Worm (Caenorhabditis elegans) whole organism, young adult: ENCODE measurements around the gene F14H8.2.

ENCODE experiments used
- B0019.2 ChIP-seq: fragments of 200-800 bp; sonication (Bioruptor generic); conservative IDR thresholded peaks from 2 replicates; pipeline ENCODE4 v1.3.6; 2022; ENCODE audit warnings: missing genetic modification reagents, missing genetic modification characterization, missing compliant biosample characterization
- B0261.1 ChIP-seq: sonication (generic microtip); optimal IDR thresholded peaks from 2 replicates; lab custom pipeline; 2016; ENCODE audit warnings: mild to moderate bottlenecking, missing genetic modification characterization, moderate library complexity, missing compliant biosample characterization
- B0336.3 ChIP-seq: fragments of 200-800 bp; sonication (Bioruptor generic); IDR thresholded peaks from 2 replicates; pipeline ENCODE4 v1.3.6; 2022; ENCODE audit warnings: missing genetic modification characterization, missing compliant biosample characterization
- D2030.7 ChIP-seq: fragments of 200-800 bp; sonication (Bioruptor generic); IDR thresholded peaks from 2 replicates; pipeline ENCODE4 v1.3.6; 2022; ENCODE audit warnings: missing genetic modification reagents, missing genetic modification characterization, missing compliant biosample characterization
- F33H1.4 ChIP-seq: fragments of 200-800 bp; sonication (Bioruptor generic); IDR thresholded peaks from 2 replicates; pipeline ENCODE4 v1.3.6; 2022; ENCODE audit warnings: missing genetic modification reagents, missing genetic modification characterization, missing compliant biosample characterization
- F57A8.1 ChIP-seq: fragments of 200-800 bp; sonication (Bioruptor generic); optimal IDR thresholded peaks from 2 replicates; lab custom pipeline; 2018; ENCODE audit warnings: mild to moderate bottlenecking, missing genetic modification characterization, moderate library complexity, missing compliant biosample characterization
- Y53G8AR.9 ChIP-seq: fragments of 200-800 bp; sonication (Bioruptor generic); conservative IDR thresholded peaks from 2 replicates; pipeline ENCODE4 v1.3.6; 2022; ENCODE audit warnings: missing genetic modification reagents, missing genetic modification characterization, missing compliant biosample characterization
- Y56A3A.18 ChIP-seq: fragments of 200-800 bp; sonication (Bioruptor generic); IDR thresholded peaks from 2 replicates; pipeline ENCODE4 v1.3.6; 2022; ENCODE audit warnings: missing genetic modification reagents, missing genetic modification characterization, missing compliant biosample characterization
- Y95B8A.8 ChIP-seq: fragments of 200-800 bp; sonication (Bioruptor generic); IDR thresholded peaks from 2 replicates; pipeline ENCODE4 v1.3.6; 2022; ENCODE audit warnings: missing genetic modification reagents, missing genetic modification characterization, missing compliant biosample characterization
- ama-1 ChIP-seq, 3 experiments: fragments of 150-350 bp in 1 of 3; sonication (generic microtip) in 2 of 3; optimal IDR thresholded peaks; 2 replicates each; lab custom pipeline; 2014 to 2018; ENCODE audit warnings: missing biosample characterization in 2 of 3, missing genetic modification characterization in 2 of 3, missing genetic modification reagents in 2 of 3
- attf-3 ChIP-seq: fragments of 200-800 bp; sonication (Bioruptor generic); conservative IDR thresholded peaks from 2 replicates; pipeline ENCODE4 v1.3.6; 2022; ENCODE audit warnings: missing genetic modification reagents, missing genetic modification characterization, missing compliant biosample characterization
- cebp-2 ChIP-seq: fragments of 200-800 bp; sonication (Bioruptor generic); IDR thresholded peaks from 2 replicates; pipeline ENCODE4 v1.3.6; 2022; ENCODE audit warnings: missing genetic modification characterization, missing compliant biosample characterization
- ceh-100 ChIP-seq: fragments of 200-800 bp; sonication (Bioruptor generic); IDR thresholded peaks from 2 replicates; pipeline ENCODE4 v1.3.6; 2022; ENCODE audit warnings: missing genetic modification reagents, missing genetic modification characterization, missing compliant biosample characterization
- ceh-27 ChIP-seq: fragments of 200-800 bp; sonication (Bioruptor generic); optimal IDR thresholded peaks from 2 replicates; lab custom pipeline; 2018; ENCODE audit warnings: mild to moderate bottlenecking, missing genetic modification characterization, moderate library complexity, missing compliant biosample characterization
- ceh-91 ChIP-seq: fragments of 200-800 bp; sonication (Bioruptor generic); IDR thresholded peaks from 2 replicates; pipeline ENCODE4 v1.3.6; 2022; ENCODE audit warnings: missing genetic modification reagents, missing genetic modification characterization, missing compliant biosample characterization
- die-1 ChIP-seq: sonication (generic microtip); optimal IDR thresholded peaks from 2 replicates; lab custom pipeline; 2016; ENCODE audit warnings: missing genotype, mild to moderate bottlenecking, missing genetic modification characterization, missing compliant biosample characterization
- dox-1 ChIP-seq: fragments of 200-800 bp; sonication (Bioruptor generic); IDR thresholded peaks from 2 replicates; pipeline ENCODE4 v1.3.6; 2022; ENCODE audit warnings: missing genetic modification reagents, missing genetic modification characterization, missing compliant biosample characterization
- efl-1 ChIP-seq: fragments of 150-350 bp; optimal IDR thresholded peaks from 2 replicates; lab custom pipeline; 2014; ENCODE audit warnings: missing biosample characterization, missing genetic modification reagents, missing genetic modification characterization
- egl-44 ChIP-seq: fragments of 200-800 bp; sonication (Bioruptor generic); IDR thresholded peaks from 2 replicates; pipeline ENCODE4 v1.3.6; 2022; ENCODE audit warnings: missing genetic modification reagents, missing genetic modification characterization, missing compliant biosample characterization
- ets-4 ChIP-seq: fragments of 200-800 bp; sonication (Bioruptor generic); optimal IDR thresholded peaks from 2 replicates; lab custom pipeline; 2018; ENCODE audit warnings: mild to moderate bottlenecking, missing genetic modification characterization, missing compliant biosample characterization
- him-1 ChIP-seq: sonication (generic microtip); optimal IDR thresholded peaks from 2 replicates; lab custom pipeline; 2016; ENCODE audit warnings: missing genotype, missing genetic modification reagents, missing genetic modification characterization, missing compliant biosample characterization
- hmg-1.2 ChIP-seq: fragments of 200-800 bp; sonication (Bioruptor generic); IDR thresholded peaks from 2 replicates; pipeline ENCODE4 v1.3.6; 2022; ENCODE audit warnings: missing genetic modification reagents, missing genetic modification characterization, missing compliant biosample characterization
- let-526 ChIP-seq: fragments of 200-800 bp; sonication (Bioruptor generic); IDR thresholded peaks from 2 replicates; pipeline ENCODE4 v1.3.6; 2022; ENCODE audit warnings: missing genetic modification reagents, missing genetic modification characterization, missing compliant biosample characterization
- lin-26 ChIP-seq: fragments of 200-800 bp; sonication (Bioruptor generic); IDR thresholded peaks from 2 replicates; pipeline ENCODE4 v1.3.6; 2022; ENCODE audit warnings: missing genetic modification reagents, missing genetic modification characterization, missing compliant biosample characterization
- lin-40 ChIP-seq: sonication (generic microtip); optimal IDR thresholded peaks from 2 replicates; lab custom pipeline; 2016; ENCODE audit warnings: missing genetic modification characterization, mild to moderate bottlenecking, missing compliant biosample characterization, missing genotype, missing genetic modification reagents
- lsl-1 ChIP-seq: fragments of 200-800 bp; sonication (Bioruptor generic); optimal IDR thresholded peaks from 2 replicates; lab custom pipeline; 2018; ENCODE audit warnings: mild to moderate bottlenecking, missing genetic modification characterization, moderate library complexity, missing compliant biosample characterization
- madf-10 ChIP-seq: sonication (generic microtip); optimal IDR thresholded peaks from 2 replicates; lab custom pipeline; 2016; ENCODE audit warnings: mild to moderate bottlenecking, missing genetic modification characterization, missing compliant biosample characterization
- madf-6 ChIP-seq: fragments of 200-800 bp; sonication (Bioruptor generic); IDR thresholded peaks from 2 replicates; pipeline ENCODE4 v1.3.6; 2022; ENCODE audit warnings: missing genetic modification reagents, missing genetic modification characterization, missing compliant biosample characterization
- mcd-1 ChIP-seq: fragments of 200-800 bp; sonication (Bioruptor generic); IDR thresholded peaks from 2 replicates; pipeline ENCODE4 v1.3.6; 2022; ENCODE audit warnings: missing genetic modification reagents, missing genetic modification characterization, missing compliant biosample characterization
- nhr-120 ChIP-seq: fragments of 200-800 bp; sonication (Bioruptor generic); IDR thresholded peaks from 2 replicates; pipeline ENCODE4 v1.3.6; 2022; ENCODE audit warnings: missing genetic modification characterization, missing compliant biosample characterization
- nhr-179 ChIP-seq: sonication (generic microtip); optimal IDR thresholded peaks from 2 replicates; lab custom pipeline; 2016; ENCODE audit warnings: mild to moderate bottlenecking, missing genetic modification characterization, missing compliant biosample characterization
- nhr-27 ChIP-seq: fragments of 200-800 bp; sonication (Bioruptor generic); optimal IDR thresholded peaks from 2 replicates; lab custom pipeline; 2018; ENCODE audit warnings: mild to moderate bottlenecking, missing genetic modification characterization, moderate library complexity, missing compliant biosample characterization
- nhr-80 ChIP-seq: sonication (generic microtip); optimal IDR thresholded peaks from 2 replicates; lab custom pipeline; 2016; ENCODE audit warnings: missing genetic modification characterization, missing compliant biosample characterization
- snpc-1.1 ChIP-seq: sonication (generic microtip); optimal IDR thresholded peaks from 2 replicates; lab custom pipeline; 2017; ENCODE audit warnings: missing genetic modification characterization, mild to moderate bottlenecking, missing compliant biosample characterization, antibody characterized with exemption, moderate library complexity, missing genotype, missing genetic modification reagents; ENCODE audit not compliant: insufficient read depth
- snpc-1.3 ChIP-seq: sonication (generic microtip); optimal IDR thresholded peaks from 2 replicates; lab custom pipeline; 2017; ENCODE audit warnings: missing genetic modification characterization, mild to moderate bottlenecking, missing compliant biosample characterization, antibody characterized with exemption, moderate library complexity, missing genotype, missing genetic modification reagents; ENCODE audit not compliant: insufficient read depth
- tbx-9 ChIP-seq: sonication (generic microtip); optimal IDR thresholded peaks from 2 replicates; lab custom pipeline; 2016; ENCODE audit warnings: borderline replicate concordance, missing genetic modification characterization, inconsistent platforms, missing compliant biosample characterization
- tlf-1 ChIP-seq: fragments of 200-800 bp; sonication (Bioruptor generic); optimal IDR thresholded peaks from 2 replicates; lab custom pipeline; 2018; ENCODE audit warnings: mild to moderate bottlenecking, missing genetic modification characterization, missing compliant biosample characterization
- xnd-1 ChIP-seq: sonication (generic microtip); optimal IDR thresholded peaks from 2 replicates; lab custom pipeline; 2016; ENCODE audit warnings: missing genotype, missing genetic modification reagents, missing genetic modification characterization, missing compliant biosample characterization
- ztf-22 ChIP-seq: fragments of 200-800 bp; sonication (Bioruptor generic); optimal IDR thresholded peaks from 2 replicates; lab custom pipeline; 2018; ENCODE audit warnings: mild to moderate bottlenecking, missing genetic modification characterization, moderate library complexity, missing compliant biosample characterization
- ztf-6 ChIP-seq: fragments of 200-800 bp; sonication (Bioruptor generic); IDR thresholded peaks from 2 replicates; pipeline ENCODE4 v1.3.6; 2022; ENCODE audit warnings: missing genetic modification reagents, missing genetic modification characterization, missing compliant biosample characterization

Gene F14H8.2

ce11 chrV:15059534-15059933 is 39.4 kb upstream of the F14H8.2 start, which contains the start of the genes mcm-3 and C25D7.15 (continued):
- no peak for TF ChIP-seq F57A8.1
- peak; percentile 68 for TF ChIP-seq tlf-1 (GFP tag; lab: Kevin White, UChicago)
- peak; percentile 72 for TF ChIP-seq xnd-1
- TF ChIP-seq let-526 (GFP tag; lab: Robert Waterston, UW): no peak
- TF ChIP-seq F33H1.4 (GFP tag; lab: Robert Waterston, UW): peak; percentile 75
- TF ChIP-seq B0019.2 (GFP tag; lab: Robert Waterston, UW): peak; percentile 84
- TF ChIP-seq nhr-27 (tag; lab: Kevin White, UChicago): no peak
- TF ChIP-seq lin-40 (tag; lab: Kevin White, UChicago): no peak
- TF ChIP-seq lsl-1: peak; percentile 78
- no peak for TF ChIP-seq ceh-27 (GFP tag; lab: Kevin White, UChicago)
- TF ChIP-seq ztf-22 (GFP tag; lab: Kevin White, UChicago): no peak
- TF ChIP-seq B0261.1 (tag; lab: Kevin White, UChicago): no peak
- TF ChIP-seq B0336.3 (GFP tag; lab: Robert Waterston, UW): peak; percentile 50; the same call in 1 of the 2 replicates
- TF ChIP-seq hmg-1.2 (GFP tag; lab: Robert Waterston, UW): peak; percentile 46; the same call in 1 of the 2 replicates
- peak; percentile 53 for TF ChIP-seq him-1 (tag; lab: Kevin White, UChicago)
- no peak for TF ChIP-seq die-1 (tag; lab: Kevin White, UChicago)
- peak; percentile 87 for TF ChIP-seq D2030.7
- 0 out of 2 replicates have a peak, but pooled peaks have one; percentile 42 for TF ChIP-seq attf-3 (GFP tag; lab: Robert Waterston, UW)
- peak; percentile 49 for TF ChIP-seq mcd-1 (GFP tag; lab: Robert Waterston, UW)
- peak; percentile 89 for TF ChIP-seq ceh-91 (GFP tag; lab: Robert Waterston, UW)
- TF ChIP-seq efl-1 (GFP tag; lab: Kevin White, UChicago): peak; percentile 96
- no peak for TF ChIP-seq ceh-100 (GFP tag; lab: Robert Waterston, UW)
- no peak for TF ChIP-seq ets-4 (GFP tag; lab: Kevin White, UChicago)
- no peak for TF ChIP-seq Y53G8AR.9
- TF ChIP-seq ztf-6 (GFP tag; lab: Robert Waterston, UW): no peak
- TF ChIP-seq Y95B8A.8 (GFP tag; lab: Robert Waterston, UW): peak; percentile 61; the same call in 1 of the 2 replicates
- peak; percentile 69; the same call in 1 of the 2 replicates for TF ChIP-seq dox-1 (GFP tag; lab: Robert Waterston, UW)
- no peak for TF ChIP-seq nhr-179 (tag; lab: Kevin White, UChicago)
- TF ChIP-seq madf-6 (GFP tag; lab: Robert Waterston, UW): peak; percentile 97
- no peak for TF ChIP-seq Y56A3A.18
- peak; percentile 27 for TF ChIP-seq snpc-1.3

DNA sequence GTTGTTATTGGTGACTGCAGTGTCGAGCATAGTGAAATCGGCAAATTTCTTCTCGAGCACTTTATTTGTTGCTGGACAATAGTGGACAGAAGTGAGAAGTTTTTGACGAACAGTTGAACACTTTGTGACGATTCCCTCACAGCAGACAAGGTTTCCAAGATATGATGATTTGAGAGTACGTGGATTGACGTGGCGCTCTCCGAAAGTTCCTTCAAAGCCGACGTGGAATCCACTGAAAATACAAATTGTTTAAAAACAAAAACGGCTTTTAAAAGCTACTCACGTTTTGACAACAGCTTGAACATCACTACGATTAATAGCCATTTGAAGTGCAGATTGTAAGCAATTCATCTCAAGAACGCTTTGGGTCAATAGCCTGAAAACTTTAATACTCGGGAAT is 38.8 kb upstream of the F14H8.2 start:
- no peak for TF ChIP-seq nhr-120 (GFP tag; lab: Robert Waterston, UW)
- no peak for TF ChIP-seq ama-1 (optimal IDR thresholded peaks at IDR 0.05; lab: Kevin White, UChicago)
- TF ChIP-seq ama-1 (GFP tag; optimal IDR thresholded peaks at IDR 0.05; lab: Kevin White, UChicago): no peak
- TF ChIP-seq lin-26: peak; percentile 60; the same call in 1 of the 2 replicates
- TF ChIP-seq xnd-1: no peak

DNA sequence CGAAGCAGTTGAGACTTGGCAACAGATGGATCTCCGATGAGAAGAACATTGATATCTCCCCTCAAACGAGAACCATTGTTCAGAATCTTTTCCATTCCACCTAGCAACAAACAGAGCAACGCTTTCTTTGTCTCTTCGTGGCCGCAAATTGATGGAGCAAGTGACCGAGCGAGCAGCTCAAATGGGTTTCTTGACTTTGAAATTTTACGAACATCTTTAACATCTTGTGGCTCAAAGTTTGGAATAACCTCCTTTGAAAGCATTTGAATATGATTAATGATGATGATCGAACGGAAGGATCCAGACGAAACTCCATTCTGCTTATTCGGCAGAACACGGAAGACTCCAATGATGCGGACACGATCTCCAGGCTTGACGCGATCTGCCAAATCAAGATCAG is 38.3 kb upstream of the F14H8.2 start:
- TF ChIP-seq nhr-179 (tag; lab: Kevin White, UChicago) (no peak), cebp-2 (GFP tag; lab: Robert Waterston, UW) (no peak), D2030.7 (no peak), snpc-1.1 (tag; lab: Kevin White, UChicago) (no peak), nhr-80 (no peak), egl-44 (GFP tag; lab: Robert Waterston, UW) (no peak), mcd-1 (GFP tag; lab: Robert Waterston, UW) (no peak), madf-10 (no peak), F33H1.4 (GFP tag; lab: Robert Waterston, UW) (no peak), tbx-9 (tag; lab: Kevin White, UChicago) (no peak)
